Worm (Caenorhabditis elegans) whole organism, L2 larva: ENCODE measurements around the gene sra-4.
A peak's percentile ranks its signal among the peaks of the same experiment; 100 is the strongest.

Experiments used
- aly-2 ChIP-seq: fragments of 150-350 bp; optimal IDR thresholded peaks from 2 replicates; lab custom pipeline; 2014; ENCODE audit warnings: missing biosample characterization, missing genetic modification characterization
- mab-5 ChIP-seq: fragments of 150-350 bp; optimal IDR thresholded peaks from 2 replicates; lab custom pipeline; 2014; ENCODE audit warnings: missing biosample characterization, missing genetic modification characterization
- peb-1 ChIP-seq: fragments of 150-350 bp; optimal IDR thresholded peaks from 2 replicates; lab custom pipeline; 2014; ENCODE audit warnings: missing biosample characterization, missing genetic modification characterization

DNA sequence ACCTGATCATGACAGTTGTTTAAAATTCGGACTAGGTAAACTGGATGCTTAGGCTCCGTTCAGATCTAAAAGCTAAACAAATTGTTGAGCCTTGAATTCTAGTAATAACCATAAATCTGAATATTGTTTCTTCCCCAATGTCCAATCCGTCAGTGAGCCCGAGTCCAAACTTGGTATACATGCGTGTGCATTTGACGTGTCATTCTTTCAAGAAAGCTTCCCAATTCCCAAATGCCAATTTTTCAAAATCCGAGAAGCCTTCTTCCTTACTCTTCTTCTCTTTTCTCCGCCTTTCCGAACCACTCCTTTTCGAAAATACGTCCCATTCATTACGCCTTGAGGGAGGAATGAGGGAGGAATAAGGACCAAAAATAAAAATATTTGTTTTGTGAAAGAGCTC lies 34.0 kb upstream of the sra-4 start:
- TF ChIP-seq peb-1 (tag; lab: Kevin White, UChicago) (no peak), mab-5 (tag; lab: Kevin White, UChicago) (peak; percentile 74), aly-2 (tag; lab: Kevin White, UChicago) (no peak)
